Worm (Caenorhabditis elegans) whole organism, young adult: Measurements from ENCODE around the gene srt-43.

Experiments
- B0019.2 ChIP-seq: fragments of 200-800 bp; sonication (Bioruptor generic); conservative IDR thresholded peaks from 2 replicates; pipeline ENCODE4 v1.3.6; 2022; ENCODE audit warnings: missing genetic modification reagents, missing genetic modification characterization, missing compliant biosample characterization
- B0035.1 ChIP-seq: sonication (generic microtip); optimal IDR thresholded peaks from 2 replicates; lab custom pipeline; 2016; ENCODE audit warnings: missing genetic modification characterization, mild to moderate bottlenecking, missing compliant biosample characterization, missing genotype, missing genetic modification reagents
- F10E7.11 ChIP-seq: sonication (generic microtip); optimal IDR thresholded peaks from 2 replicates; lab custom pipeline; 2017; ENCODE audit warnings: mild to moderate bottlenecking, missing genetic modification characterization, moderate library complexity, missing compliant biosample characterization
- F23B12.7 ChIP-seq: sonication (generic microtip); optimal IDR thresholded peaks from 2 replicates; lab custom pipeline; 2017; ENCODE audit warnings: missing genetic modification characterization, mild to moderate bottlenecking, missing compliant biosample characterization, antibody characterized with exemption, moderate library complexity; ENCODE audit not compliant: insufficient read depth
- F57A8.1 ChIP-seq: fragments of 200-800 bp; sonication (Bioruptor generic); optimal IDR thresholded peaks from 2 replicates; lab custom pipeline; 2018; ENCODE audit warnings: mild to moderate bottlenecking, missing genetic modification characterization, moderate library complexity, missing compliant biosample characterization
- K11D2.4 ChIP-seq: fragments of 200-800 bp; sonication (Bioruptor generic); IDR thresholded peaks from 2 replicates; pipeline ENCODE4 v1.3.6; 2022; ENCODE audit warnings: missing genetic modification reagents, missing genetic modification characterization, missing compliant biosample characterization
- T26A5.8 ChIP-seq: sonication (generic microtip); optimal IDR thresholded peaks from 2 replicates; lab custom pipeline; 2016; ENCODE audit warnings: missing genetic modification characterization, missing compliant biosample characterization
- Y53G8AR.9 ChIP-seq: fragments of 200-800 bp; sonication (Bioruptor generic); conservative IDR thresholded peaks from 2 replicates; pipeline ENCODE4 v1.3.6; 2022; ENCODE audit warnings: missing genetic modification reagents, missing genetic modification characterization, missing compliant biosample characterization
- Y79H2A.3 ChIP-seq: fragments of 200-800 bp; sonication (Bioruptor generic); conservative IDR thresholded peaks from 2 replicates; pipeline ENCODE4 v1.3.6; 2022; ENCODE audit warnings: missing genetic modification reagents, missing genetic modification characterization, missing compliant biosample characterization
- Y95B8A.8 ChIP-seq: fragments of 200-800 bp; sonication (Bioruptor generic); IDR thresholded peaks from 2 replicates; pipeline ENCODE4 v1.3.6; 2022; ENCODE audit warnings: missing genetic modification reagents, missing genetic modification characterization, missing compliant biosample characterization
- ZK185.1 ChIP-seq: sonication (generic microtip); optimal IDR thresholded peaks from 2 replicates; lab custom pipeline; 2016; ENCODE audit warnings: mild to moderate bottlenecking, missing genetic modification characterization, missing compliant biosample characterization; ENCODE audit not compliant: poor library complexity, severe bottlenecking
- ama-1 ChIP-seq, 3 experiments: fragments of 150-350 bp in 1 of 3; sonication (generic microtip) in 2 of 3; optimal IDR thresholded peaks; 2 replicates each; lab custom pipeline; 2014 to 2018; ENCODE audit warnings: missing biosample characterization in 2 of 3, missing genetic modification characterization in 2 of 3, missing genetic modification reagents in 2 of 3
- atf-7 ChIP-seq: sonication (generic microtip); optimal IDR thresholded peaks from 2 replicates; lab custom pipeline; 2017; ENCODE audit warnings: mild to moderate bottlenecking, missing genetic modification characterization, missing compliant biosample characterization
- athp-1 ChIP-seq: sonication (generic microtip); optimal IDR thresholded peaks from 2 replicates; lab custom pipeline; 2017; ENCODE audit warnings: mild to moderate bottlenecking, missing genetic modification characterization, missing compliant biosample characterization
- attf-5 ChIP-seq: fragments of 200-800 bp; sonication (Bioruptor generic); optimal IDR thresholded peaks from 2 replicates; lab custom pipeline; 2018; ENCODE audit warnings: mild to moderate bottlenecking, missing genetic modification characterization, missing compliant biosample characterization
- attf-6 ChIP-seq: fragments of 200-800 bp; sonication (Bioruptor generic); IDR thresholded peaks from 2 replicates; pipeline ENCODE4 v1.3.6; 2022; ENCODE audit warnings: missing genetic modification reagents, missing genetic modification characterization, missing compliant biosample characterization
- cebp-1 ChIP-seq, 2 experiments: fragments of 200-800 bp in 1 of 2; sonication (Bioruptor generic) in 1 of 2; sonication (generic microtip) in 1 of 2; IDR thresholded peaks in 1 of 2; optimal IDR thresholded peaks in 1 of 2; 2 replicates each; pipeline versions ENCODE4 v1.3.6 to Lab custom; 2017 to 2022; ENCODE audit warnings: missing compliant biosample characterization in 2 of 2, missing genetic modification characterization in 2 of 2, mild to moderate bottlenecking in 1 of 2, missing genetic modification reagents in 1 of 2, moderate library complexity in 1 of 2
- ceh-100 ChIP-seq: fragments of 200-800 bp; sonication (Bioruptor generic); IDR thresholded peaks from 2 replicates; pipeline ENCODE4 v1.3.6; 2022; ENCODE audit warnings: missing genetic modification reagents, missing genetic modification characterization, missing compliant biosample characterization
- ceh-58 ChIP-seq: fragments of 200-800 bp; sonication (Bioruptor generic); IDR thresholded peaks from 2 replicates; pipeline ENCODE4 v1.3.6; 2022; ENCODE audit warnings: missing genetic modification characterization, missing compliant biosample characterization
- ceh-79 ChIP-seq: sonication (generic microtip); optimal IDR thresholded peaks from 2 replicates; lab custom pipeline; 2017; ENCODE audit warnings: mild to moderate bottlenecking, missing genetic modification characterization, missing compliant biosample characterization
- ceh-91 ChIP-seq: fragments of 200-800 bp; sonication (Bioruptor generic); IDR thresholded peaks from 2 replicates; pipeline ENCODE4 v1.3.6; 2022; ENCODE audit warnings: missing genetic modification reagents, missing genetic modification characterization, missing compliant biosample characterization
- dpff-1 ChIP-seq: sonication (generic microtip); optimal IDR thresholded peaks from 2 replicates; lab custom pipeline; 2017; ENCODE audit warnings: mild to moderate bottlenecking, missing genetic modification characterization, missing compliant biosample characterization
- efl-1 ChIP-seq: fragments of 150-350 bp; optimal IDR thresholded peaks from 2 replicates; lab custom pipeline; 2014; ENCODE audit warnings: missing biosample characterization, missing genetic modification reagents, missing genetic modification characterization
- gei-17 ChIP-seq: fragments of 200-800 bp; sonication (Bioruptor generic); optimal IDR thresholded peaks from 2 replicates; lab custom pipeline; 2018; ENCODE audit warnings: mild to moderate bottlenecking, missing genetic modification characterization, missing compliant biosample characterization
- hmg-1.2 ChIP-seq: fragments of 200-800 bp; sonication (Bioruptor generic); IDR thresholded peaks from 2 replicates; pipeline ENCODE4 v1.3.6; 2022; ENCODE audit warnings: missing genetic modification reagents, missing genetic modification characterization, missing compliant biosample characterization
- lag-1 ChIP-seq: fragments of 200-800 bp; sonication (Bioruptor generic); IDR thresholded peaks from 2 replicates; pipeline ENCODE4 v1.3.6; 2022; ENCODE audit warnings: missing genetic modification reagents, missing genetic modification characterization, missing compliant biosample characterization
- let-607 ChIP-seq, 2 experiments: fragments of 200-800 bp in 1 of 2; sonication (Bioruptor generic) in 1 of 2; sonication (generic microtip) in 1 of 2; optimal IDR thresholded peaks; 2 replicates each; lab custom pipeline; 2016 to 2018; ENCODE audit warnings: mild to moderate bottlenecking in 2 of 2, missing compliant biosample characterization in 2 of 2, missing genetic modification characterization in 2 of 2, moderate library complexity in 2 of 2, missing genotype in 1 of 2
- lir-1 ChIP-seq: fragments of 200-800 bp; sonication (Bioruptor generic); conservative IDR thresholded peaks from 2 replicates; pipeline ENCODE4 v1.3.6; 2022; ENCODE audit warnings: missing genetic modification reagents, missing genetic modification characterization, missing compliant biosample characterization
- madf-10 ChIP-seq: sonication (generic microtip); optimal IDR thresholded peaks from 2 replicates; lab custom pipeline; 2016; ENCODE audit warnings: mild to moderate bottlenecking, missing genetic modification characterization, missing compliant biosample characterization
- madf-3 ChIP-seq: fragments of 200-800 bp; sonication (Bioruptor generic); IDR thresholded peaks from 2 replicates; pipeline ENCODE4 v1.3.6; 2022; ENCODE audit warnings: missing genetic modification reagents, missing genetic modification characterization, missing compliant biosample characterization
- mel-28 ChIP-seq: sonication (generic microtip); optimal IDR thresholded peaks from 2 replicates; lab custom pipeline; 2016; ENCODE audit warnings: borderline replicate concordance, mild to moderate bottlenecking, missing genetic modification characterization, missing compliant biosample characterization
- mes-4 ChIP-seq: sonication (generic microtip); optimal IDR thresholded peaks from 2 replicates; lab custom pipeline; 2016; ENCODE audit warnings: missing genotype, missing genetic modification characterization, missing compliant biosample characterization
- nfya-2 ChIP-seq: fragments of 200-800 bp; sonication (Bioruptor generic); IDR thresholded peaks from 2 replicates; pipeline ENCODE4 v1.3.6; 2022; ENCODE audit warnings: missing genetic modification reagents, missing genetic modification characterization, missing compliant biosample characterization
- nhr-27 ChIP-seq: fragments of 200-800 bp; sonication (Bioruptor generic); optimal IDR thresholded peaks from 2 replicates; lab custom pipeline; 2018; ENCODE audit warnings: mild to moderate bottlenecking, missing genetic modification characterization, moderate library complexity, missing compliant biosample characterization
- nhr-90 ChIP-seq: sonication (generic microtip); optimal IDR thresholded peaks from 2 replicates; lab custom pipeline; 2016; ENCODE audit warnings: missing genotype, mild to moderate bottlenecking, missing genetic modification characterization, missing compliant biosample characterization
- repo-1 ChIP-seq: sonication (generic microtip); optimal IDR thresholded peaks from 2 replicates; lab custom pipeline; 2017; ENCODE audit warnings: mild to moderate bottlenecking, missing genetic modification characterization, missing compliant biosample characterization
- sdz-38 ChIP-seq: sonication (generic microtip); optimal IDR thresholded peaks from 2 replicates; lab custom pipeline; 2016; ENCODE audit warnings: missing genotype, missing genetic modification characterization, missing compliant biosample characterization
- snpc-1.3 ChIP-seq: sonication (generic microtip); optimal IDR thresholded peaks from 2 replicates; lab custom pipeline; 2017; ENCODE audit warnings: missing genetic modification characterization, mild to moderate bottlenecking, missing compliant biosample characterization, antibody characterized with exemption, moderate library complexity, missing genotype, missing genetic modification reagents; ENCODE audit not compliant: insufficient read depth
- snpc-4 ChIP-seq, 5 experiments: fragments of 150-350 bp in 1 of 5; sonication (generic microtip) in 4 of 5; optimal IDR thresholded peaks; 2 replicates each; lab custom pipeline; 2014 to 2018; ENCODE audit warnings: missing genetic modification characterization in 5 of 5, missing biosample characterization in 3 of 5, antibody characterized with exemption in 2 of 5, mild to moderate bottlenecking in 2 of 5, missing compliant biosample characterization in 2 of 5, missing genotype in 2 of 5, moderate library complexity in 2 of 5, missing genetic modification reagents in 1 of 5
- sptf-2 ChIP-seq: fragments of 200-800 bp; sonication (Bioruptor generic); optimal IDR thresholded peaks from 2 replicates; lab custom pipeline; 2018; ENCODE audit warnings: mild to moderate bottlenecking, missing genetic modification characterization, missing compliant biosample characterization
- unc-62 ChIP-seq: fragments of 150-350 bp; optimal IDR thresholded peaks from 2 replicates; lab custom pipeline; 2014; ENCODE audit warnings: missing biosample characterization, missing genetic modification reagents, missing genetic modification characterization
- zim-3 ChIP-seq: sonication (generic microtip); optimal IDR thresholded peaks from 2 replicates; lab custom pipeline; 2017; ENCODE audit warnings: mild to moderate bottlenecking, missing genetic modification characterization, moderate library complexity, missing compliant biosample characterization
- ztf-18 ChIP-seq: sonication (generic microtip); optimal IDR thresholded peaks from 2 replicates; lab custom pipeline; 2016; ENCODE audit warnings: missing genotype, mild to moderate bottlenecking, missing genetic modification characterization, missing compliant biosample characterization
- ztf-28 ChIP-seq: fragments of 200-800 bp; sonication (Bioruptor generic); IDR thresholded peaks from 2 replicates; pipeline ENCODE4 v1.3.6; 2022; ENCODE audit warnings: missing genetic modification reagents, missing genetic modification characterization, missing compliant biosample characterization

The srt-43 gene

DNA sequence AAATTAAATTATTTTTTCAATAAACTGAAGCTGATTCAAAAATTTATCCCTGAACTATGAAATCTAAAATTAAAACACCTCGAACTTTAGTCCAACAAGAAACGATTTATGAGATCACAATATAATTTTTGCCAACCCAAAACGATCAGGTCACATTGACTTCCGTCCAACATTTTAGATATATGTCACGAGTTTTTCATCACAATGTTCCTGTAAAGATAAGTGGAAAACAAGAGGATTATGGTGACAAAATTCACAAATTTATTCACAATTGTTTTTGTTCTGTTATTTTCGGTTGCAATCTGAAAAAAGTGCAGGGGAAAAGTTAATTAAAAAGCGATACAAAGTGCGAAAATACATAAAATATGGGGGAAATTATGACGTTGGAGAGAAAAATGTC, 47.6 kb downstream of the srt-43 start:
- no peak for TF ChIP-seq nfya-2 (GFP tag; lab: Robert Waterston, UW)
- TF ChIP-seq ama-1 (optimal IDR thresholded peaks at IDR 0.05; lab: Kevin White, UChicago), result no peak
- peak in 1 of 2 experiments; percentile 66 for TF ChIP-seq ama-1 (GFP tag; optimal IDR thresholded peaks at IDR 0.05; lab: Kevin White, UChicago)

DNA sequence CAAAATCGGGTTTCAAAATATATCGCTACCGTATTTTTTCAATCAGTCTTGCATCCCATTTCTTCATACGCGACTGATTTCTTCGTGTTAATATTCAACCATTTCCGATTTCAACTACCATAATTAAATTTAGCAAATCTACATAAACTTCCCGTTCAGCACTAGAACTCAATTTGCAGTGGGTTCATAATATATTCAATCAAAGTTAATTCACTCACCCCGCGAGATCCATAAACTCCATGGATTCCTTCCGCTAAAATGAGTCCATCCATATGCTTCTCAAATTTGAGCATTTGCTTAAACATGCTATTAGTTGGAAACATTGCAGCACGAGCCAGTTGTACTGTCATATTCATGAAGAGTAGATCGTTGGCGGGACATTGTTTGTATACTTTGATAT, 49.4 kb downstream of the srt-43 start:
- TF ChIP-seq lag-1 (GFP tag; lab: Robert Waterston, UW) (no peak), madf-3 (no peak), ceh-79 (tag; lab: Kevin White, UChicago) (no peak), mes-4 (tag; lab: Kevin White, UChicago) (no peak), repo-1 (tag; lab: Kevin White, UChicago) (no peak), ceh-58 (GFP tag; lab: Robert Waterston, UW) (no peak), nhr-27 (no peak), Y53G8AR.9 (GFP tag; lab: Robert Waterston, UW) (no peak), attf-6 (no peak), athp-1 (no peak), atf-7 (tag; lab: Kevin White, UChicago) (no peak), ZK185.1 (no peak), F57A8.1 (GFP tag; lab: Kevin White, UChicago) (no peak), unc-62 (no peak), Y79H2A.3 (GFP tag; lab: Robert Waterston, UW) (no peak)
- TF ChIP-seq, all 124 proteins: peak for 0

DNA sequence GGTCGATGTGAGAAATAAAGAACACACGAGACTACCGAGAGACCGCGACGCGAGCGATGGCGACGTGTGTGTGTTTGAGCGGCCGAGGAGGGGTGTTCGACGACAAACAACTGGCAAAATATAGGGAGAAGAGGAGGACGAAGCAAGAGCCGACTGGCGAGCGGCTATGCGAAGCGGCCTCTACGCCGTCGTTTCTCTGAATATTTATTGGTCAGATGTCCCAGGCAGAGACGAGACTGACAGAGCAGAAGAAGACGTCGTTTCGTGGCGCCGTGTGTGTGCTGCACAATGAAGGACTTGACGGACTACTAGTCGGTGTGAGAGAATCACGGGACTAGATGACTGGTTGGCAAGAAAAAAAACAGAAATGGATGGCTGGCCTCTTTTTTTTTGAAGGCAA, 50.1 kb downstream of the srt-43 start:
- TF ChIP-seq efl-1 (GFP tag; lab: Kevin White, UChicago) (no peak), F23B12.7 (no peak), B0019.2 (GFP tag; lab: Robert Waterston, UW) (no peak), madf-10 (tag; lab: Kevin White, UChicago) (peak; percentile 71), ceh-79 (tag; lab: Kevin White, UChicago) (no peak), B0035.1 (tag; lab: Kevin White, UChicago) (no peak), mel-28 (tag; lab: Kevin White, UChicago) (no peak), gei-17 (GFP tag; lab: Kevin White, UChicago) (no peak), lag-1 (GFP tag; lab: Robert Waterston, UW) (no peak), ceh-91 (GFP tag; lab: Robert Waterston, UW) (no peak), sptf-2 (GFP tag; lab: Kevin White, UChicago) (no peak), cebp-1 (GFP tag; IDR thresholded peaks at IDR 0.05; lab: Robert Waterston, UW) (0 out of 2 replicates have a peak, but pooled peaks have one; percentile 13), cebp-1 (tag; optimal IDR thresholded peaks at IDR 0.05; lab: Kevin White, UChicago) (peak; percentile 52), nhr-90 (tag; lab: Kevin White, UChicago) (no peak), hmg-1.2 (GFP tag; lab: Robert Waterston, UW) (no peak), zim-3 (no peak), lir-1 (no peak), T26A5.8 (tag; lab: Kevin White, UChicago) (no peak), sdz-38 (tag; lab: Kevin White, UChicago) (no peak), ztf-28 (GFP tag; lab: Robert Waterston, UW) (no peak), ceh-100 (GFP tag; lab: Robert Waterston, UW) (no peak), Y95B8A.8 (GFP tag; lab: Robert Waterston, UW) (no peak), K11D2.4 (GFP tag; lab: Robert Waterston, UW) (no peak), F10E7.11 (tag; lab: Kevin White, UChicago) (no peak), dpff-1 (tag; lab: Kevin White, UChicago) (no peak), snpc-1.3 (tag; lab: Kevin White, UChicago) (no peak), snpc-4 (GFP tag; optimal IDR thresholded peaks at IDR 0.05; lab: Kevin White, UChicago) (no peak), snpc-4 (tag; optimal IDR thresholded peaks at IDR 0.05; lab: Kevin White, UChicago) (no peak), athp-1 (no peak), ztf-18 (peak; percentile 4), F57A8.1 (GFP tag; lab: Kevin White, UChicago) (no peak), let-607 (tag; optimal IDR thresholded peaks at IDR 0.05; lab: Kevin White, UChicago) (no peak), attf-5 (peak; percentile 50)
